Fruit fly (Drosophila melanogaster) whole organism, embryonic: ENCODE results near the gene ver.

Source experiments
- Awh ChIP-seq: fragments of 200-800 bp; sonication (Bioruptor generic); IDR thresholded peaks from 2 replicates; pipeline ENCODE4, ENCODE4 v1.3.6; 2022; ENCODE audit warnings: missing biosample characterization, missing genetic modification characterization
- C15 ChIP-seq: fragments of 200-800 bp; sonication (Bioruptor generic); IDR thresholded peaks from 3 replicates; pipeline ENCODE4 v1.3.6; 2022; ENCODE audit warnings: missing biosample characterization, missing genetic modification characterization
- CG1024 ChIP-seq: fragments of 200-800 bp; sonication (Bioruptor generic); IDR thresholded peaks from 2 replicates; pipeline ENCODE4 v1.3.6; 2022; ENCODE audit warnings: missing biosample characterization, missing genetic modification characterization
- CG11085 ChIP-seq: fragments of 200-800 bp; sonication (Bioruptor generic); IDR thresholded peaks from 2 replicates; pipeline ENCODE4 v1.3.6; 2022; ENCODE audit warnings: missing biosample characterization, missing genetic modification characterization
- CG11456 ChIP-seq: fragments of 200-800 bp; sonication (Bioruptor generic); IDR thresholded peaks from 3 replicates; pipeline ENCODE4 v1.3.6; 2022; ENCODE audit warnings: missing biosample characterization, missing genetic modification characterization
- CG12391 ChIP-seq: fragments of 200-800 bp; sonication (Bioruptor generic); optimal IDR thresholded peaks from 3 replicates; lab custom pipeline; 2018; ENCODE audit warnings: missing biosample characterization, mild to moderate bottlenecking, missing genetic modification characterization, moderate library complexity
- CG13287 ChIP-seq: fragments of 200-800 bp; sonication (Bioruptor generic); IDR thresholded peaks from 2 replicates; pipeline ENCODE4 v1.3.6; 2022; ENCODE audit warnings: missing biosample characterization, missing genetic modification characterization; ENCODE audit not compliant: partially characterized antibody
- CG14441 ChIP-seq: fragments of 200-800 bp; sonication (Bioruptor generic); IDR thresholded peaks from 2 replicates; pipeline ENCODE4 v1.3.6; 2022; ENCODE audit warnings: missing biosample characterization, missing genetic modification characterization
- CG17361 ChIP-seq: fragments of 200-800 bp; sonication (Bioruptor generic); IDR thresholded peaks from 3 replicates; pipeline ENCODE4 v1.3.6; 2022; ENCODE audit warnings: missing biosample characterization, missing genetic modification characterization
- CG17568 ChIP-seq: fragments of 200-800 bp; sonication (Bioruptor generic); optimal IDR thresholded peaks from 2 replicates; lab custom pipeline; 2018; ENCODE audit warnings: missing biosample characterization, mild to moderate bottlenecking, missing genetic modification characterization, moderate library complexity
- CG17802 ChIP-seq: fragments of 200-800 bp; sonication (Bioruptor generic); optimal IDR thresholded peaks from 2 replicates; lab custom pipeline; 2018; ENCODE audit warnings: missing biosample characterization, mild to moderate bottlenecking, missing genetic modification characterization, moderate library complexity
- CG17912 ChIP-seq: fragments of 200-800 bp; sonication (Bioruptor generic); optimal IDR thresholded peaks from 2 replicates; lab custom pipeline; 2018; ENCODE audit warnings: missing biosample characterization, mild to moderate bottlenecking, missing genetic modification characterization
- CG1792 ChIP-seq: fragments of 200-800 bp; sonication (Bioruptor generic); optimal IDR thresholded peaks from 2 replicates; lab custom pipeline; 2016; ENCODE audit warnings: missing biosample characterization, missing genetic modification characterization
- CG18262 ChIP-seq: fragments of 200-800 bp; optimal IDR thresholded peaks from 3 replicates; lab custom pipeline; 2019; ENCODE audit warnings: missing biosample characterization, mild to moderate bottlenecking, missing genetic modification characterization, moderate library complexity
- CG31224 ChIP-seq: fragments of 200-800 bp; sonication (Bioruptor generic); IDR thresholded peaks from 2 replicates; pipeline ENCODE4 v1.3.6; 2022; ENCODE audit warnings: missing biosample characterization, missing genetic modification characterization
- CG3407 ChIP-seq: fragments of 200-800 bp; sonication (Bioruptor generic); optimal IDR thresholded peaks from 2 replicates; lab custom pipeline; 2018; ENCODE audit warnings: missing biosample characterization, mild to moderate bottlenecking, missing genetic modification characterization
- CG4404 ChIP-seq: fragments of 200-800 bp; sonication (Bioruptor generic); IDR thresholded peaks from 2 replicates; pipeline ENCODE4 v1.3.6; 2022; ENCODE audit warnings: missing biosample characterization, missing genetic modification characterization
- CG5953 ChIP-seq: fragments of 200-800 bp; sonication (Bioruptor generic); IDR thresholded peaks from 2 replicates; pipeline ENCODE4 v1.3.6; 2022; ENCODE audit warnings: missing biosample characterization, missing genetic modification characterization
- CG6854 ChIP-seq: fragments of 200-800 bp; sonication (Bioruptor generic); optimal IDR thresholded peaks from 3 replicates; lab custom pipeline; 2017; ENCODE audit warnings: missing biosample characterization, mild to moderate bottlenecking, missing genetic modification characterization
- CG7963 ChIP-seq: fragments of 200-800 bp; sonication (Bioruptor generic); IDR thresholded peaks from 3 replicates; pipeline ENCODE4 v1.3.6; 2022; ENCODE audit warnings: missing biosample characterization, missing genetic modification characterization; ENCODE audit not compliant: partially characterized antibody
- CkIIα-i1 ChIP-seq: fragments of 200-800 bp; sonication (Bioruptor generic); IDR thresholded peaks from 2 replicates; pipeline ENCODE4 v1.3.6; 2022; ENCODE audit warnings: missing biosample characterization, missing genetic modification characterization
- D19B ChIP-seq: fragments of 200-800 bp; sonication (Bioruptor generic); optimal IDR thresholded peaks from 2 replicates; lab custom pipeline; 2017; ENCODE audit warnings: missing biosample characterization, mild to moderate bottlenecking, missing genetic modification characterization
- Gsc ChIP-seq: fragments of 200-800 bp; sonication (Bioruptor generic); IDR thresholded peaks from 2 replicates; pipeline ENCODE4 v1.3.6; 2022; ENCODE audit warnings: missing biosample characterization, missing genetic modification characterization
- Hr39 ChIP-seq: fragments of >200 bp; optimal IDR thresholded peaks from 2 replicates; lab custom pipeline; 2017
- NK7.1 ChIP-seq: fragments of 200-800 bp; sonication (Bioruptor generic); optimal IDR thresholded peaks from 3 replicates; lab custom pipeline; 2016; ENCODE audit warnings: missing biosample characterization, missing genetic modification characterization
- Nf-YC ChIP-seq: fragments of 200-800 bp; optimal IDR thresholded peaks from 3 replicates; lab custom pipeline; 2019; ENCODE audit warnings: missing biosample characterization, mild to moderate bottlenecking, missing genetic modification characterization, moderate library complexity
- Stat92E ChIP-seq, 3 experiments: fragments of >200 bp in 2 of 3; fragments of 200-800 bp in 1 of 3; sonication (Bioruptor generic) in 1 of 3; optimal IDR thresholded peaks; 2 replicates each; lab custom pipeline; 2017 to 2019; ENCODE audit warnings: missing biosample characterization in 3 of 3, missing genetic modification characterization in 3 of 3, mild to moderate bottlenecking in 1 of 3, moderate library complexity in 1 of 3
- Xbp1 ChIP-seq: fragments of 200-800 bp; sonication (Bioruptor generic); optimal IDR thresholded peaks from 3 replicates; lab custom pipeline; 2016; ENCODE audit warnings: missing biosample characterization, mild to moderate bottlenecking, missing genetic modification characterization
- al ChIP-seq: fragments of 200-800 bp; sonication (Bioruptor generic); IDR thresholded peaks from 2 replicates; pipeline ENCODE4 v1.3.6; 2022; ENCODE audit warnings: missing biosample characterization, missing genetic modification characterization
- ash1 ChIP-seq: fragments of 200-800 bp; sonication (Bioruptor generic); optimal IDR thresholded peaks from 2 replicates; lab custom pipeline; 2018; ENCODE audit warnings: missing biosample characterization, mild to moderate bottlenecking, missing genetic modification characterization
- az2 ChIP-seq: fragments of 200-800 bp; sonication (Bioruptor generic); optimal IDR thresholded peaks from 3 replicates; lab custom pipeline; 2016; ENCODE audit warnings: missing biosample characterization, missing genetic modification characterization
- bbx ChIP-seq: fragments of 200-800 bp; sonication (Bioruptor generic); IDR thresholded peaks from 2 replicates; pipeline ENCODE4 v1.3.6; 2022; ENCODE audit warnings: missing biosample characterization, missing genetic modification characterization; ENCODE audit not compliant: partially characterized antibody
- dmrt99B ChIP-seq: fragments of 200-800 bp; sonication (Bioruptor generic); optimal IDR thresholded peaks from 2 replicates; lab custom pipeline; 2018; ENCODE audit warnings: missing biosample characterization, mild to moderate bottlenecking, missing genetic modification characterization, moderate library complexity
- ems ChIP-seq: fragments of 200-800 bp; sonication (Bioruptor generic); optimal IDR thresholded peaks from 3 replicates; lab custom pipeline; 2016; ENCODE audit warnings: missing biosample characterization, missing genetic modification characterization
- fd96Cb ChIP-seq: fragments of 200-800 bp; sonication (Bioruptor generic); optimal IDR thresholded peaks from 2 replicates; lab custom pipeline; 2018; ENCODE audit warnings: missing biosample characterization, mild to moderate bottlenecking, missing genetic modification characterization, moderate library complexity
- gcm2 ChIP-seq: fragments of 200-800 bp; sonication (Bioruptor generic); optimal IDR thresholded peaks from 2 replicates; lab custom pipeline; 2016; ENCODE audit warnings: missing biosample characterization, missing genetic modification characterization
- gem ChIP-seq: fragments of 200-800 bp; sonication (Bioruptor generic); optimal IDR thresholded peaks from 2 replicates; lab custom pipeline; 2019; ENCODE audit warnings: missing biosample characterization, mild to moderate bottlenecking, missing genetic modification characterization, moderate library complexity
- gsb-n ChIP-seq: fragments of 200-800 bp; sonication (Bioruptor generic); optimal IDR thresholded peaks from 3 replicates; lab custom pipeline; 2018; ENCODE audit warnings: missing biosample characterization, mild to moderate bottlenecking, missing genetic modification characterization
- hth ChIP-seq: fragments of >200 bp; optimal IDR thresholded peaks from 2 replicates; lab custom pipeline; 2017; ENCODE audit warnings: inconsistent platforms
- kni ChIP-seq: fragments of 200-800 bp; sonication (Bioruptor generic); optimal IDR thresholded peaks from 3 replicates; lab custom pipeline; 2017; ENCODE audit warnings: mild to moderate bottlenecking, missing biosample characterization, missing genetic modification reagents, missing genetic modification characterization
- lbe ChIP-seq: fragments of 200-800 bp; sonication (Bioruptor generic); optimal IDR thresholded peaks from 2 replicates; lab custom pipeline; 2016; ENCODE audit warnings: missing biosample characterization, mild to moderate bottlenecking, missing genetic modification characterization
- maf-S ChIP-seq: fragments of 200-800 bp; sonication (Bioruptor generic); optimal IDR thresholded peaks from 2 replicates; lab custom pipeline; 2016; ENCODE audit warnings: missing biosample characterization, missing genetic modification characterization
- oc ChIP-seq: fragments of 200-800 bp; sonication (Bioruptor generic); optimal IDR thresholded peaks from 2 replicates; lab custom pipeline; 2018; ENCODE audit warnings: missing biosample characterization, mild to moderate bottlenecking, missing genetic modification characterization, moderate library complexity
- org-1 ChIP-seq: fragments of 200-800 bp; sonication (Bioruptor generic); optimal IDR thresholded peaks from 2 replicates; lab custom pipeline; 2017; ENCODE audit warnings: missing biosample characterization, missing genetic modification characterization
- peb ChIP-seq: fragments of 200-800 bp; sonication (Bioruptor generic); IDR thresholded peaks from 2 replicates; pipeline ENCODE4 v1.3.6; 2022; ENCODE audit warnings: missing biosample characterization, missing genetic modification characterization
- run ChIP-seq: fragments of 200-800 bp; sonication (Bioruptor generic); optimal IDR thresholded peaks from 3 replicates; lab custom pipeline; 2018; ENCODE audit warnings: missing biosample characterization, mild to moderate bottlenecking, missing genetic modification characterization
- sima ChIP-seq: fragments of 200-800 bp; sonication (Bioruptor generic); optimal IDR thresholded peaks from 2 replicates; lab custom pipeline; 2016; ENCODE audit warnings: missing biosample characterization, missing genetic modification characterization
- sisA ChIP-seq: fragments of 200-800 bp; sonication (Bioruptor generic); IDR thresholded peaks from 2 replicates; pipeline ENCODE4 v1.3.6; 2022; ENCODE audit warnings: missing biosample characterization, missing genetic modification characterization
- stc ChIP-seq: fragments of 200-800 bp; sonication (Bioruptor generic); IDR thresholded peaks from 2 replicates; pipeline ENCODE4 v1.3.6; 2022; ENCODE audit warnings: missing biosample characterization, missing genetic modification characterization
- tup ChIP-seq: fragments of 200-800 bp; sonication (Bioruptor generic); optimal IDR thresholded peaks from 2 replicates; lab custom pipeline; 2016; ENCODE audit warnings: missing biosample characterization, mild to moderate bottlenecking, missing genetic modification characterization, moderate library complexity
- zen2 ChIP-seq: fragments of 200-800 bp; sonication (Bioruptor generic); IDR thresholded peaks from 3 replicates; pipeline ENCODE4 v1.3.6; 2022; ENCODE audit warnings: missing biosample characterization, missing genetic modification characterization; ENCODE audit not compliant: partially characterized antibody

The ver gene

dm6 chr3L:12514762-12515215 lies 9.0 kb upstream of the ver start, which contains the start of the genes sti and tral (continued):
- TF ChIP-seq CG31224 (GFP tag; lab: Robert Waterston, UW) = peak; percentile 83
- TF ChIP-seq Hr39 (lab: Kevin White, UChicago) = peak; percentile 55
- TF ChIP-seq CG14441 = peak; percentile 86
- TF ChIP-seq fd96Cb = peak; percentile 74
- TF ChIP-seq CG6854 = peak; percentile 58
- TF ChIP-seq CG3407 = peak; percentile 82
- peak; percentile 79 for TF ChIP-seq CG18262
- TF ChIP-seq CG13287 = peak; percentile 44; the same call in 1 of the 2 replicates
- TF ChIP-seq peb (GFP tag; lab: Robert Waterston, UW) = peak; percentile 53; the same call in 1 of the 2 replicates
- peak; percentile 87 for TF ChIP-seq sisA (GFP tag; lab: Robert Waterston, UW)
- TF ChIP-seq CG17568 (GFP tag; lab: Kevin White, UChicago) = no peak
- TF ChIP-seq D19B (GFP tag; lab: Kevin White, UChicago) = peak; percentile 76
- peak; percentile 90 for TF ChIP-seq CG12391 (tag; lab: Kevin White, UChicago)
- peak; percentile 64 for TF ChIP-seq stc (GFP tag; lab: Robert Waterston, UW)
- TF ChIP-seq CG17802 (tag; lab: Kevin White, UChicago) = peak; percentile 50
- TF ChIP-seq CG11456 = peak; percentile 93
- peak; percentile 69 for TF ChIP-seq CG17912
- peak; percentile 91 for TF ChIP-seq ems (GFP tag; lab: Kevin White, UChicago)
- peak; percentile 82 for TF ChIP-seq gcm2 (GFP tag; lab: Kevin White, UChicago)
- TF ChIP-seq CG1024 (GFP tag; lab: Robert Waterston, UW) = peak; percentile 40; the same call in 1 of the 2 replicates
- peak; percentile 83 for TF ChIP-seq kni (GFP tag; lab: Kevin White, UChicago)
- peak; percentile 88 for TF ChIP-seq CG17361 (GFP tag; lab: Robert Waterston, UW)
- TF ChIP-seq gem = peak; percentile 88
- no peak for TF ChIP-seq CG7963 (GFP tag; lab: Robert Waterston, UW)
- peak; percentile 57; the same call in 1 of the 2 replicates for TF ChIP-seq CG5953 (GFP tag; lab: Robert Waterston, UW)
- TF ChIP-seq sima = peak; percentile 42
- peak; percentile 80 for TF ChIP-seq lbe
- no peak for TF ChIP-seq hth (lab: Kevin White, UChicago)
- TF ChIP-seq CG4404 (GFP tag; lab: Robert Waterston, UW) = peak; percentile 82
- TF ChIP-seq Nf-YC (tag; lab: Kevin White, UChicago) = peak; percentile 85
- TF ChIP-seq C15 = no peak
- TF ChIP-seq az2 = peak; percentile 89
- no peak for TF ChIP-seq gsb-n (tag; lab: Kevin White, UChicago)
- peak; percentile 81 for TF ChIP-seq al (GFP tag; lab: Robert Waterston, UW)
- TF ChIP-seq NK7.1 (GFP tag; lab: Kevin White, UChicago) = peak; percentile 88
- no peak for TF ChIP-seq oc (tag; lab: Kevin White, UChicago)
- TF ChIP-seq CkIIα-i1 (GFP tag; lab: Robert Waterston, UW) = no peak
- peak; percentile 52 for TF ChIP-seq org-1
- TF ChIP-seq run (tag; lab: Kevin White, UChicago) = peak; percentile 15
- peak; percentile 84 for TF ChIP-seq CG1792 (GFP tag; lab: Kevin White, UChicago)
- peak; percentile 94 for TF ChIP-seq Xbp1 (GFP tag; lab: Kevin White, UChicago)
- peak; percentile 81 for TF ChIP-seq CG11085
- peak; percentile 71 for TF ChIP-seq dmrt99B (tag; lab: Kevin White, UChicago)
- peak; percentile 94 for TF ChIP-seq maf-S (GFP tag; lab: Kevin White, UChicago)
- peak; percentile 61 for TF ChIP-seq Awh
- TF ChIP-seq tup = peak; percentile 91
- peak in 1 of 3 experiments; percentile 2 for TF ChIP-seq Stat92E (GFP tag; optimal IDR thresholded peaks at IDR 0.05; lab: Kevin White, UChicago)
- peak; percentile 48 for TF ChIP-seq Gsc
- TF ChIP-seq ash1 (GFP tag; lab: Kevin White, UChicago) = peak; percentile 39
- peak; percentile 24; the same call in 1 of the 2 replicates for TF ChIP-seq bbx (GFP tag; lab: Robert Waterston, UW)
- TF ChIP-seq zen2 (GFP tag; lab: Robert Waterston, UW) = no peak
